Worm (Caenorhabditis elegans) whole organism, L3 larva: Measurements from ENCODE around the gene bgal-1.

ENCODE experiments used
- R02D3.7 ChIP-seq: fragments of 150-350 bp; optimal IDR thresholded peaks from 2 replicates; lab custom pipeline; 2014; ENCODE audit warnings: missing biosample characterization, missing genetic modification characterization
- ZK546.5 ChIP-seq: sonication (generic microtip); optimal IDR thresholded peaks from 2 replicates; lab custom pipeline; 2017; ENCODE audit warnings: missing biosample characterization, missing genetic modification characterization
- ama-1 ChIP-seq: fragments of 150-350 bp; optimal IDR thresholded peaks from 2 replicates; lab custom pipeline; 2018
- ceh-82 ChIP-seq: fragments of 150-350 bp; optimal IDR thresholded peaks from 2 replicates; lab custom pipeline; 2014; ENCODE audit warnings: missing biosample characterization, missing genetic modification characterization
- ceh-9 ChIP-seq: sonication (generic microtip); optimal IDR thresholded peaks from 2 replicates; lab custom pipeline; 2018; ENCODE audit warnings: missing biosample characterization, missing genetic modification characterization
- daf-12 ChIP-seq: fragments of 150-350 bp; optimal IDR thresholded peaks from 2 replicates; lab custom pipeline; 2014; ENCODE audit warnings: missing biosample characterization, missing genetic modification reagents, missing genetic modification characterization
- egl-27 ChIP-seq: sonication (generic microtip); optimal IDR thresholded peaks from 4 replicates; lab custom pipeline; 2017; ENCODE audit warnings: missing biosample characterization, missing genetic modification reagents, missing genetic modification characterization
- elt-1 ChIP-seq: fragments of 150-350 bp; optimal IDR thresholded peaks from 2 replicates; lab custom pipeline; 2014; ENCODE audit warnings: missing biosample characterization, missing genetic modification characterization
- elt-2 ChIP-seq: sonication (generic microtip); optimal IDR thresholded peaks from 2 replicates; lab custom pipeline; 2016; ENCODE audit warnings: missing genetic modification reagents, mild to moderate bottlenecking, missing genetic modification characterization, missing compliant biosample characterization
- eor-1 ChIP-seq, 2 experiments: fragments of 150-350 bp; optimal IDR thresholded peaks; 2 replicates each; lab custom pipeline; 2014 to 2018; ENCODE audit warnings: missing biosample characterization in 2 of 2, missing genetic modification characterization in 2 of 2
- fkh-2 ChIP-seq: fragments of 150-350 bp; optimal IDR thresholded peaks from 2 replicates; lab custom pipeline; 2014; ENCODE audit warnings: missing biosample characterization, missing genetic modification reagents, missing genetic modification characterization
- hmg-11 ChIP-seq: sonication (generic microtip); optimal IDR thresholded peaks from 2 replicates; lab custom pipeline; 2016; ENCODE audit warnings: missing genetic modification characterization, missing compliant biosample characterization
- jun-1 ChIP-seq: fragments of 150-350 bp; optimal IDR thresholded peaks from 2 replicates; lab custom pipeline; 2014; ENCODE audit warnings: missing biosample characterization, missing genetic modification reagents, missing genetic modification characterization
- lin-39 ChIP-seq: fragments of 150-350 bp; optimal IDR thresholded peaks from 2 replicates; lab custom pipeline; 2018; ENCODE audit warnings: missing biosample characterization, missing genetic modification reagents, missing genetic modification characterization
- mml-1 ChIP-seq: fragments of 150-350 bp; sonication (generic microtip); optimal IDR thresholded peaks from 3 replicates; lab custom pipeline; 2014; ENCODE audit warnings: missing biosample characterization, missing genetic modification characterization
- nfya-1 ChIP-seq: sonication (generic microtip); optimal IDR thresholded peaks from 2 replicates; lab custom pipeline; 2017; ENCODE audit warnings: missing genetic modification characterization, mild to moderate bottlenecking, missing compliant biosample characterization, antibody characterized with exemption, moderate library complexity; ENCODE audit not compliant: insufficient read depth
- nhr-12 ChIP-seq: fragments of 150-350 bp; optimal IDR thresholded peaks from 2 replicates; lab custom pipeline; 2014; ENCODE audit warnings: missing biosample characterization, missing genetic modification characterization
- nhr-23 ChIP-seq: fragments of 150-350 bp; optimal IDR thresholded peaks from 2 replicates; lab custom pipeline; 2014; ENCODE audit warnings: missing biosample characterization, missing genetic modification reagents, missing genetic modification characterization
- nhr-237 ChIP-seq: fragments of 150-350 bp; optimal IDR thresholded peaks from 2 replicates; lab custom pipeline; 2014; ENCODE audit warnings: missing biosample characterization, missing genetic modification characterization
- nhr-25 ChIP-seq: sonication (generic microtip); optimal IDR thresholded peaks from 2 replicates; lab custom pipeline; 2017; ENCODE audit warnings: missing biosample characterization, missing genetic modification characterization
- nhr-43 ChIP-seq: sonication (generic microtip); optimal IDR thresholded peaks from 2 replicates; lab custom pipeline; 2016; ENCODE audit warnings: mild to moderate bottlenecking, missing genetic modification characterization, missing compliant biosample characterization; ENCODE audit not compliant: poor library complexity, severe bottlenecking
- nhr-67 ChIP-seq: fragments of 150-350 bp; optimal IDR thresholded peaks from 2 replicates; lab custom pipeline; 2014; ENCODE audit warnings: missing biosample characterization, missing genetic modification characterization
- nhr-77 ChIP-seq: fragments of 150-350 bp; optimal IDR thresholded peaks from 2 replicates; lab custom pipeline; 2014; ENCODE audit warnings: missing biosample characterization, missing genetic modification characterization
- pha-4 ChIP-seq: fragments of 150-350 bp; optimal IDR thresholded peaks from 2 replicates; lab custom pipeline; 2014; ENCODE audit warnings: missing biosample characterization, missing genetic modification reagents, missing genetic modification characterization
- pqm-1 ChIP-seq: fragments of 150-350 bp; optimal IDR thresholded peaks from 2 replicates; lab custom pipeline; 2017; ENCODE audit warnings: missing biosample characterization, missing genetic modification characterization, inconsistent platforms
- skn-1 ChIP-seq: fragments of 150-350 bp; optimal IDR thresholded peaks from 2 replicates; lab custom pipeline; 2014; ENCODE audit warnings: missing biosample characterization, missing genetic modification characterization
- snpc-4 ChIP-seq: fragments of 150-350 bp; optimal IDR thresholded peaks from 2 replicates; lab custom pipeline; 2014; ENCODE audit warnings: missing biosample characterization, missing genetic modification characterization
- ztf-11 ChIP-seq: fragments of 150-350 bp; optimal IDR thresholded peaks from 2 replicates; lab custom pipeline; 2014; ENCODE audit warnings: missing biosample characterization, missing genetic modification characterization

Gene bgal-1

DNA sequence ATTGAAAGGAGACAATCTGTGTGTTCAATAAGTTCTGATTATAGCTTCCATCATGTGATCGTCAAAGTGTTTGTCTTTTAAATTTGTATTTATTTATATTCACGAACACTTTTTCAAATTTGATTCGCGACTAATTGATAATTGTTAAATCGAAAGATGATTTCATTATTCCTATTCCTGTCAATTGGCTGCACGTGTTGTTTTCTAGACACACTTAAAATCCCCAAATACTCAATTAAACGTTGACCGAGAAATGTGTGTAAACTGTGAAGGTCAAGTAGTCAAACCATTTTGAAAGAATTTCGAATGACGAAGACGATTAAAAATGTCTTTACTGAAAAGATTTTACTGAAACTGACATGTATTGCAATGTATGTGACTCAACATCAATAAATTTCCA, 44.9 kb downstream of the bgal-1 start:
- TF ChIP-seq pha-4 (tag; lab: Kevin White, UChicago), result no peak
- TF ChIP-seq daf-12 (tag; lab: Kevin White, UChicago), result no peak
- TF ChIP-seq nhr-23 (tag; lab: Kevin White, UChicago), result no peak
- no peak for TF ChIP-seq hmg-11
- no peak for TF ChIP-seq egl-27 (tag; lab: Kevin White, UChicago)
- TF ChIP-seq ceh-82 (tag; lab: Kevin White, UChicago), result no peak
- no peak for TF ChIP-seq eor-1 (tag; optimal IDR thresholded peaks at IDR 0.05; lab: Kevin White, UChicago)
- TF ChIP-seq fkh-2 (tag; lab: Kevin White, UChicago), result no peak
- TF ChIP-seq snpc-4 (tag; lab: Kevin White, UChicago), result no peak
- TF ChIP-seq nhr-12 (tag; lab: Kevin White, UChicago), result no peak
- no peak for TF ChIP-seq jun-1 (tag; lab: Kevin White, UChicago)
- TF ChIP-seq lin-39, result no peak
- no peak for TF ChIP-seq elt-2
- TF ChIP-seq nhr-237 (tag; lab: Kevin White, UChicago), result no peak
- no peak for TF ChIP-seq nhr-43
- no peak for TF ChIP-seq mml-1 (tag; lab: Kevin White, UChicago)
- TF ChIP-seq ZK546.5 (tag; lab: Kevin White, UChicago), result no peak
- TF ChIP-seq skn-1 (tag; lab: Kevin White, UChicago), result no peak

DNA sequence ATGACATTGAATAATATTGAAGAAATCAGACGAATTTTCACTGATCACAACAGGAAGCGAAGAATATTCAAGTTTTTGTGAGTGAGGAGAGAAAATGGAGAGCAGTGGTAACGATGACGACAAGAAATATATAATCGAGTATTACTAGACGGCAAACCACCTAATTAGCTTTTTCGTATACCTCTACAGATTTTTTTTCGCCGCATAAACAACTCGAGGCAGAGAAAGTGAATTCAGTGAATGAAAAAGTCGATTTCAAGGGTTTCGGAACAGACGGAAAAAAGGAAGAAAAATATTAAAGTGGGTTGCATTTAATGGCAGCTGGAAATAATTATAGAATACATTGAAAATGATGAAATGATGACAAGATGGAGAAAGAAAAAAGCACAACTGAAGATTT, 48.2 kb downstream of the bgal-1 start, which contains the start of gene gpa-1:
Gene gpa-1, minus strand, starts transcription at position 101 of the 400 bp plus-strand sequence.
- TF ChIP-seq ama-1 (lab: Kevin White, UChicago) (no peak), pqm-1 (tag; lab: Kevin White, UChicago) (no peak), hmg-11 (no peak), nhr-43 (no peak), ceh-9 (tag; lab: Kevin White, UChicago) (no peak), nhr-67 (tag; lab: Kevin White, UChicago) (no peak), snpc-4 (tag; lab: Kevin White, UChicago) (no peak), ztf-11 (tag; lab: Kevin White, UChicago) (no peak), nhr-77 (no peak)
- TF ChIP-seq, all 47 proteins: peak for 0

DNA sequence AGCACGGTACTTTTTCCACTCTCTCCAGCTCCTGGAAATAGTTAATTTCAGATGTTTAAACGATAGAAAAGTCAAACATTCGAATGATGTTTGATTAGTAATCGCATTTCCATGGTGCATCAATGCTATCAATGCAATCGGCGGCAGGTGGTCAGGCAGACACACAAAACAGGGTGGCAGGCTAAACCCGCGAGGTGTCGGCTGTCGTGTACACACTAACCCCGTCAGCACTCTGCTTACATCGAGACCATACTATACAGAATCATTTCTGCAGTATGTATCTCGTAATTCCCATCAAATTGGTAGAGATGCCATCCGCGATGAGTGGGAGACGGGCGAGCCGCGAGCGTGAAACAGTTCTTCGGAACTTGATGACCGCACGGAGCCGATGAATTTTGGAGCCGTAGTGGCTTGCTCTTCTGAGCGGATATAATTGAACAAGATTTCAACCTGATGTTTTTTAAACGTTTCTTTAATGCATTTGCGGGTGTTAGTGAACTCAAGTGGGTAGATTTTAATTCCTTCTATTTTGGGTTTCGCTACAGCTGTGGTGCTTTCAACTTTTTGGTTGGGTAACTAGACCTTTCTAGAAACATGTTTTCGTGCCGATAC, 49.0 kb downstream of the bgal-1 start:
- TF ChIP-seq ama-1 (lab: Kevin White, UChicago) (peak; percentile 47), nfya-1 (tag; lab: Kevin White, UChicago) (peak; percentile 14), nhr-43 (peak; percentile 61), snpc-4 (tag; lab: Kevin White, UChicago) (peak; percentile 97), nhr-77 (peak; percentile 38), elt-2 (peak; percentile 76), R02D3.7 (tag; lab: Kevin White, UChicago) (peak; percentile 5), pqm-1 (tag; lab: Kevin White, UChicago) (peak; percentile 65)

DNA sequence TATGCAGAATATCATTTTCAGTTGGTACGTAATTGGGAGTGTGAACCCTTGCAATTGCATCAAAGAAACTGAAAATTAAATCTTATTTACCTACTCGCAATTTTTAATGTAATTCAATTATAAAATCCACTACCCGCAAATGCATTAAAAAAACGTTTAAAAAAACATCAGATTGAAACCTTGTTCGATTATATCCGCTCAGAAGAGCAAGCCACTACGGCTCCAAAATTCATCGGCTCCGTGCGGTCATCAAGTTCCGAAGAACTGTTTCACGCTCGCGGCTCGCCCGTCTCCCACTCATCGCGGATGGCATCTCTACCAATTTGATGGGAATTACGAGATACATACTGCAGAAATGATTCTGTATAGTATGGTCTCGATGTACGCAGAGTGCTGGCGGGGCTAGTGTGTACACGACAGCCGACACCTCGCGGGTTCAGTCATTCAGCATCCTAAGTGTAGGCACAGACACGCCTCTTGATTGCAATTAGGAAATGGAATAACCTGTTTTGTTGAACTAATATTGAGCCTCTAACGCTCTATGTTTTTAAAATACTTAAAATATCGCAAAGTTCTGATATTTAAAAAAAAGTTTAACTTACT, 50.4 kb downstream of the bgal-1 start:
- TF ChIP-seq elt-2, result peak; percentile 27
- TF ChIP-seq nhr-25 (tag; lab: Kevin White, UChicago), result peak; percentile 29
- peak; percentile 35 for TF ChIP-seq nhr-43
- TF ChIP-seq snpc-4 (tag; lab: Kevin White, UChicago), result peak; percentile 93
- TF ChIP-seq nhr-77, result peak; percentile 2
- TF ChIP-seq ama-1 (lab: Kevin White, UChicago), result peak; percentile 6
- TF ChIP-seq pqm-1 (tag; lab: Kevin White, UChicago), result peak; percentile 23

DNA sequence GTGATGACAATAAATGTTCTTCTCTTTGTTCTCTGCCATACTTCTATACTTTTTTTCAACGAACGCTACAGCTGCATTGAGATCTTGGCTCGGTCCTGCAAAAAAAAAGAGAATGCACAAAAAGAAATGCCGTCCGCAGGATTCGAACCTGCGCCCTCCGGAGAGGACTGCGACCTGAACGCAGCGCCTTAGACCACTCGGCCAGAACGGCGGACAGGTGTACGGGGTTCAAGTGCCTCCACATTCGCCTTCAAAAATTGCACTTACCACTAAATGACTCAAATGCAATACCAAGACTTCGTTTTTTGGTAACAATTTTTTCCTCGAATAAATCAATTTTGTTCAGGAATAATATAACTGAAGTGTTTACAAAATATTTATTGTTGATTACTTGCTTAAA, 51.2 kb downstream of the bgal-1 start:
- TF ChIP-seq hmg-11, result peak; percentile 34
- no peak for TF ChIP-seq daf-12 (tag; lab: Kevin White, UChicago)
- peak; percentile 95 for TF ChIP-seq snpc-4 (tag; lab: Kevin White, UChicago)
- TF ChIP-seq elt-2, result peak; percentile 26
- no peak for TF ChIP-seq pqm-1 (tag; lab: Kevin White, UChicago)
- TF ChIP-seq lin-39, result peak; percentile 35
- TF ChIP-seq jun-1 (tag; lab: Kevin White, UChicago), result no peak
- no peak for TF ChIP-seq elt-1 (tag; lab: Kevin White, UChicago)
- TF ChIP-seq nfya-1 (tag; lab: Kevin White, UChicago), result peak; percentile 2
